Worm (Caenorhabditis elegans) whole organism, young adult: ENCODE measurements around the gene slc-46A.

Experiments used
- aptf-2 ChIP-seq: fragments of 200-800 bp; sonication (Bioruptor generic); conservative IDR thresholded peaks from 2 replicates; pipeline ENCODE4 v1.3.6; 2022; ENCODE audit warnings: missing genetic modification reagents, missing genetic modification characterization, missing compliant biosample characterization
- die-1 ChIP-seq: sonication (generic microtip); optimal IDR thresholded peaks from 2 replicates; lab custom pipeline; 2016; ENCODE audit warnings: missing genotype, mild to moderate bottlenecking, missing genetic modification characterization, missing compliant biosample characterization
- egl-18 ChIP-seq: fragments of 200-800 bp; sonication (Bioruptor generic); IDR thresholded peaks from 2 replicates; pipeline ENCODE4 v1.3.6; 2022; ENCODE audit warnings: missing genetic modification reagents, missing genetic modification characterization, missing compliant biosample characterization
- ekl-4 ChIP-seq: fragments of 200-800 bp; sonication (Bioruptor generic); IDR thresholded peaks from 2 replicates; pipeline ENCODE4 v1.3.6; 2022; ENCODE audit warnings: missing genetic modification reagents, missing genetic modification characterization, missing compliant biosample characterization
- lin-40 ChIP-seq: sonication (generic microtip); optimal IDR thresholded peaks from 2 replicates; lab custom pipeline; 2016; ENCODE audit warnings: missing genetic modification characterization, mild to moderate bottlenecking, missing compliant biosample characterization, missing genotype, missing genetic modification reagents
- snpc-3.4 ChIP-seq: sonication (generic microtip); optimal IDR thresholded peaks from 2 replicates; lab custom pipeline; 2017; ENCODE audit warnings: missing genetic modification characterization, mild to moderate bottlenecking, missing compliant biosample characterization, antibody characterized with exemption, moderate library complexity, missing genotype, missing genetic modification reagents
- unc-130 ChIP-seq: sonication (generic microtip); optimal IDR thresholded peaks from 2 replicates; lab custom pipeline; 2016; ENCODE audit warnings: missing genetic modification reagents, missing genetic modification characterization, missing compliant biosample characterization
- ztf-28 ChIP-seq: fragments of 200-800 bp; sonication (Bioruptor generic); IDR thresholded peaks from 2 replicates; pipeline ENCODE4 v1.3.6; 2022; ENCODE audit warnings: missing genetic modification reagents, missing genetic modification characterization, missing compliant biosample characterization

DNA sequence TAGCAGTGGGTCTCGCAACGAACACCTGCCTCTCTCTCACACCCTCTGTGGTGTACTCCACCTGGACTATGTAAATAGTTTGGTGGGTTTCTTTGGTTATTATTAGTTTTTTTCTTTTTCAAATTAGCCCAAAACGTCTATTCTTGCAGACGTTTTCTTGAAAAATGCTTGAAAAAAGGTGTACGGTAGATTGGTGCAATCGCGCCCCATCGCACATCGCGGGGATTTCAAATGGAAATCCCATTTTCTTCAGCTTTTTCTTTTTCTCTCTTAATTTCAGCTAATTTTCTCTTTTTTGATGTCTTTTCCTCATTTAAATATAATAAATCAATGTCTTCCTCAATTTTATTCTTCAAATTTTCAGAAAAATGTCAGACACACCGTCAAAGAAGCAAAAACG lies 35.1 kb downstream of the slc-46A start, which contains the start of gene Y4C6B.1:
- no peak for TF ChIP-seq ztf-28 (GFP tag; lab: Robert Waterston, UW)
- no peak for TF ChIP-seq aptf-2
- TF ChIP-seq lin-40, result no peak
- TF ChIP-seq ekl-4 (GFP tag; lab: Robert Waterston, UW), result no peak
- no peak for TF ChIP-seq die-1 (tag; lab: Kevin White, UChicago)
- peak; percentile 10 for TF ChIP-seq snpc-3.4 (tag; lab: Kevin White, UChicago)
- no peak for TF ChIP-seq egl-18 (GFP tag; lab: Robert Waterston, UW)
- TF ChIP-seq unc-130, result no peak
